Worm (Caenorhabditis elegans) whole organism, L4 larva: ENCODE results near the gene chst-1.

Source experiments
- R02D3.7 ChIP-seq: fragments of 150-350 bp; sonication (generic microtip); optimal IDR thresholded peaks from 3 replicates; lab custom pipeline; 2014; ENCODE audit warnings: missing biosample characterization, missing genetic modification characterization
- Y5F2A.4 ChIP-seq: fragments of 200-800 bp; sonication (Bioruptor generic); optimal IDR thresholded peaks from 2 replicates; lab custom pipeline; 2018; ENCODE audit warnings: mild to moderate bottlenecking, missing genetic modification characterization, missing compliant biosample characterization
- ama-1 ChIP-seq: fragments of 150-350 bp; optimal IDR thresholded peaks from 2 replicates; lab custom pipeline; 2014; ENCODE audit warnings: inconsistent platforms, mixed read lengths
- ceh-82 ChIP-seq: sonication (generic microtip); optimal IDR thresholded peaks from 2 replicates; lab custom pipeline; 2017; ENCODE audit warnings: missing biosample characterization, missing genetic modification characterization
- daf-19 ChIP-seq: fragments of 200-800 bp; sonication (Bioruptor generic); conservative IDR thresholded peaks from 2 replicates; pipeline ENCODE4 v1.3.6; 2022; ENCODE audit warnings: missing genetic modification characterization, missing compliant biosample characterization
- lin-15B ChIP-seq: fragments of 150-350 bp; sonication (generic microtip); optimal IDR thresholded peaks from 3 replicates; lab custom pipeline; 2014; ENCODE audit warnings: missing biosample characterization, missing genetic modification characterization
- nhr-11 ChIP-seq: fragments of 150-350 bp; optimal IDR thresholded peaks from 2 replicates; lab custom pipeline; 2014; ENCODE audit warnings: missing biosample characterization, missing genetic modification characterization
- nhr-25 ChIP-seq: sonication (generic microtip); optimal IDR thresholded peaks from 2 replicates; lab custom pipeline; 2017; ENCODE audit warnings: missing genetic modification characterization, mild to moderate bottlenecking, missing compliant biosample characterization, antibody characterized with exemption, moderate library complexity, borderline replicate concordance; ENCODE audit not compliant: insufficient read depth
- nhr-76 ChIP-seq: fragments of 150-350 bp; optimal IDR thresholded peaks from 2 replicates; lab custom pipeline; 2014; ENCODE audit warnings: missing biosample characterization, missing genetic modification characterization
- pha-4 ChIP-seq, 2 experiments: fragments of 150-350 bp in 1 of 2; fragments of 200-800 bp in 1 of 2; sonication (Bioruptor generic) in 1 of 2; IDR thresholded peaks in 1 of 2; optimal IDR thresholded peaks in 1 of 2; 2 replicates each; pipeline versions ENCODE4 v1.3.6 to Lab custom; 2014 to 2022; ENCODE audit warnings: missing genetic modification characterization in 2 of 2, missing genetic modification reagents in 2 of 2, missing biosample characterization in 1 of 2, missing compliant biosample characterization in 1 of 2
- pqm-1 ChIP-seq: sonication (generic microtip); optimal IDR thresholded peaks from 2 replicates; lab custom pipeline; 2017; ENCODE audit warnings: missing biosample characterization, missing genetic modification characterization

- TF ChIP-seq pha-4 (GFP tag; IDR thresholded peaks at IDR 0.05; lab: Robert Waterston, UW) (no peak), pha-4 (tag; optimal IDR thresholded peaks at IDR 0.05; lab: Kevin White, UChicago) (no peak), Y5F2A.4 (no peak), ama-1 (lab: Kevin White, UChicago) (no peak), daf-19 (GFP tag; lab: Robert Waterston, UW) (no peak), nhr-11 (tag; lab: Kevin White, UChicago) (no peak), R02D3.7 (tag; lab: Kevin White, UChicago) (no peak), nhr-25 (tag; lab: Kevin White, UChicago) (no peak), pqm-1 (no peak), lin-15B (tag; lab: Kevin White, UChicago) (no peak), ceh-82 (tag; lab: Kevin White, UChicago) (no peak), nhr-76 (tag; lab: Kevin White, UChicago) (no peak)
Measured at ce11 chrII:8125439-8125838, 18.7 kb upstream of the chst-1 start.
